Worm (Caenorhabditis elegans) whole organism, late embryonic: Measurements from ENCODE around the gene C45G9.4.

Experiments used
- ceh-2 ChIP-seq: sonication (generic microtip); optimal IDR thresholded peaks from 2 replicates; lab custom pipeline; 2016; ENCODE audit warnings: missing genotype, missing genetic modification characterization, missing compliant biosample characterization
- dve-1 ChIP-seq: sonication (generic microtip); optimal IDR thresholded peaks from 2 replicates; lab custom pipeline; 2017; ENCODE audit warnings: antibody characterized with exemption, mild to moderate bottlenecking, missing genetic modification characterization, missing compliant biosample characterization
- ets-4 ChIP-seq: sonication (generic microtip); optimal IDR thresholded peaks from 2 replicates; lab custom pipeline; 2016; ENCODE audit warnings: missing genetic modification characterization, missing compliant biosample characterization
- fkh-10 ChIP-seq: fragments of 150-350 bp; optimal IDR thresholded peaks from 2 replicates; lab custom pipeline; 2014; ENCODE audit warnings: missing biosample characterization, missing genetic modification reagents, missing genetic modification characterization
- nhr-11 ChIP-seq: fragments of 150-350 bp; optimal IDR thresholded peaks from 2 replicates; lab custom pipeline; 2014; ENCODE audit warnings: missing biosample characterization, missing genetic modification characterization

ce11 chrIII:5030629-5031028 is 31.9 kb upstream of the C45G9.4 start, which contains the start of gene klp-6:
- no peak for TF ChIP-seq fkh-10
- TF ChIP-seq nhr-11 (tag; lab: Kevin White, UChicago), result no peak
- no peak for TF ChIP-seq ets-4 (tag; lab: Kevin White, UChicago)
- TF ChIP-seq ceh-2 (tag; lab: Kevin White, UChicago), result no peak
- TF ChIP-seq dve-1 (tag; lab: Kevin White, UChicago), result no peak
